Worm (Caenorhabditis elegans) whole organism, young adult: ENCODE results near the gene W04H10.5.
"Not testable (repeated sequence)": the region's sequence is repeated elsewhere in the genome, so short reads cannot be mapped to it uniquely, and the experiment has no call there.

Source experiments
- lin-54 ChIP-seq: fragments of 200-800 bp; sonication (Bioruptor generic); optimal IDR thresholded peaks from 2 replicates; lab custom pipeline; 2018; ENCODE audit warnings: mild to moderate bottlenecking, missing genetic modification characterization, missing compliant biosample characterization
- mcd-1 ChIP-seq: fragments of 200-800 bp; sonication (Bioruptor generic); IDR thresholded peaks from 2 replicates; pipeline ENCODE4 v1.3.6; 2022; ENCODE audit warnings: missing genetic modification reagents, missing genetic modification characterization, missing compliant biosample characterization

DNA sequence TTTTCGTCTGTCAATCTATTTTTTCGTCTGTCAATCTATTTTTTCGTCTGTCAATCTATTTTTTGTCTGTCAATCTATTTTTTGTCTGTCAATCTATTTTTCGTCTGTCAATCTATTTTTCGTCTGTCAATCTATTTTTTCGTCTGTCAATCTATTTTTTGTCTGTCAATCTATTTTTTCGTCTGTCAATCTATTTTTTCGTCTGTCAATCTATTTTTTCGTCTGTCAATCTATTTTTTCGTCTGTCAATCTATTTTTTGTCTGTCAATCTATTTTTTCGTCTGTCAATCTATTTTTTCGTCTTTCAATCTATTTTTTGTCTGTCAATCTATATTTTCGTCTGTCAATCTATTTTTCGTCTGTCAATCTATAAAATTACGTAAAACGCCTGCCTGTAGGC is 23.3 kb downstream of the W04H10.5 start:
- TF ChIP-seq lin-54 (GFP tag; lab: Kevin White, UChicago); mcd-1 (GFP tag; lab: Robert Waterston, UW): not testable (repeated sequence)
